Worm (Caenorhabditis elegans) whole organism, young adult: ENCODE results near the gene srh-303.

ENCODE experiments used
- cebp-2 ChIP-seq: fragments of 200-800 bp; sonication (Bioruptor generic); IDR thresholded peaks from 2 replicates; pipeline ENCODE4 v1.3.6; 2022; ENCODE audit warnings: missing genetic modification characterization, missing compliant biosample characterization
- efl-1 ChIP-seq: fragments of 150-350 bp; optimal IDR thresholded peaks from 2 replicates; lab custom pipeline; 2014; ENCODE audit warnings: missing biosample characterization, missing genetic modification reagents, missing genetic modification characterization
- ets-4 ChIP-seq: fragments of 200-800 bp; sonication (Bioruptor generic); optimal IDR thresholded peaks from 2 replicates; lab custom pipeline; 2018; ENCODE audit warnings: mild to moderate bottlenecking, missing genetic modification characterization, missing compliant biosample characterization
- hlh-12 ChIP-seq: sonication (generic microtip); optimal IDR thresholded peaks from 2 replicates; lab custom pipeline; 2016; ENCODE audit warnings: missing genetic modification characterization, missing compliant biosample characterization
- zfh-2 ChIP-seq: fragments of 200-800 bp; sonication (Bioruptor generic); conservative IDR thresholded peaks from 2 replicates; pipeline ENCODE4 v1.3.6; 2022; ENCODE audit warnings: missing genetic modification reagents, missing genetic modification characterization, missing compliant biosample characterization

DNA sequence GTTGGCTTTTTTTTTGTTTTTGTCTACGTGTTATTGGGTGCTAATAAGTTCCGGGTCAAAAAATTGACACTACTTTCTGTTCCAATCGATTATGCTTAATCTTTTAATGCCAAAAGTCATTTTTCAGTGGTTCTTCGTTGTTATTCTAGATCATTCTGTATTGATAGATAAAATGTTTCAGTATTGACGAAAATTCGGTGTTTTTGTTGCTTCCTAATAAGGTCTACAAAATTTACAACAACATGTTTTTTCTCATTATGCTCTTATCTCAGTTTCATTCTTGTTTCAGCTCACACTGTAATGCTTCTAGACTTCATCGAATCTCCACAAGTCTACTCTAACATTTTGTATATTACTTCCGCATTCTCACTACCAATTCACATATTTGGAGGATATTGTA lies at the start of gene srh-303:
- TF ChIP-seq zfh-2 (no peak), efl-1 (GFP tag; lab: Kevin White, UChicago) (no peak), ets-4 (GFP tag; lab: Kevin White, UChicago) (no peak), hlh-12 (tag; lab: Kevin White, UChicago) (no peak), cebp-2 (GFP tag; lab: Robert Waterston, UW) (no peak)
